Fruit fly (Drosophila melanogaster) whole organism, wandering third instar larva: ENCODE data around the gene Hel89B.

ENCODE experiments used
- Abd-B ChIP-seq: fragments of >200 bp; optimal IDR thresholded peaks from 2 replicates; lab custom pipeline; 2017; ENCODE audit warnings: missing biosample characterization, missing genetic modification characterization
- CG32264 ChIP-seq: fragments of 200-800 bp; sonication (Bioruptor generic); optimal IDR thresholded peaks from 2 replicates; lab custom pipeline; 2016; ENCODE audit warnings: missing biosample characterization, missing genetic modification characterization
- CG9705 ChIP-seq: fragments of 200-800 bp; sonication (Bioruptor generic); optimal IDR thresholded peaks from 2 replicates; lab custom pipeline; 2018; ENCODE audit warnings: missing biosample characterization, mild to moderate bottlenecking, missing genetic modification characterization
- CrebA ChIP-seq: fragments of 200-800 bp; sonication (Bioruptor generic); optimal IDR thresholded peaks from 2 replicates; lab custom pipeline; 2016; ENCODE audit warnings: missing biosample characterization, mild to moderate bottlenecking, missing genetic modification characterization, borderline replicate concordance
- Dfd ChIP-seq: fragments of >200 bp; optimal IDR thresholded peaks from 2 replicates; lab custom pipeline; 2017; ENCODE audit warnings: missing biosample characterization, missing genetic modification characterization
- Dif ChIP-seq: fragments of 200-275, 200-300 bp; sonication (Bioruptor generic); optimal IDR thresholded peaks from 2 replicates; lab custom pipeline; 2018; ENCODE audit warnings: missing biosample characterization, missing genetic modification characterization; ENCODE audit not compliant: partially characterized antibody
- GATAd ChIP-seq: sonication (Bioruptor generic); optimal IDR thresholded peaks from 2 replicates; lab custom pipeline; 2016; ENCODE audit warnings: missing biosample characterization, missing genetic modification characterization
- HLH106 ChIP-seq: fragments of 200-800 bp; optimal IDR thresholded peaks from 3 replicates; lab custom pipeline; 2019; ENCODE audit warnings: missing biosample characterization, mild to moderate bottlenecking, missing genetic modification characterization, moderate library complexity
- Hnf4 ChIP-seq: fragments of 200-800 bp; sonication (Bioruptor generic); optimal IDR thresholded peaks from 2 replicates; lab custom pipeline; 2016; ENCODE audit warnings: missing biosample characterization, mild to moderate bottlenecking, missing genetic modification characterization
- Hr78 ChIP-seq: fragments of >200 bp; optimal IDR thresholded peaks from 2 replicates; lab custom pipeline; 2017; ENCODE audit warnings: missing biosample characterization, missing genetic modification characterization
- Hr83 ChIP-seq: fragments of 200-300 bp; sonication (Bioruptor generic); optimal IDR thresholded peaks from 2 replicates; lab custom pipeline; 2016; ENCODE audit warnings: missing biosample characterization, mild to moderate bottlenecking, missing genetic modification characterization, moderate library complexity; ENCODE audit not compliant: poor library complexity, severe bottlenecking
- Jra ChIP-seq: sonication (Bioruptor generic); optimal IDR thresholded peaks from 2 replicates; lab custom pipeline; 2016; ENCODE audit warnings: missing biosample characterization, missing genetic modification characterization
- Mio ChIP-seq: sonication (Bioruptor generic); optimal IDR thresholded peaks from 2 replicates; lab custom pipeline; 2016; ENCODE audit warnings: missing biosample characterization, missing genetic modification characterization
- Myc ChIP-seq: fragments of >200 bp; optimal IDR thresholded peaks from 2 replicates; lab custom pipeline; 2017
- N ChIP-seq: fragments of >200 bp; optimal IDR thresholded peaks from 2 replicates; lab custom pipeline; 2018; ENCODE audit warnings: missing biosample characterization, missing external identifiers, missing genetic modification characterization
- OdsH ChIP-seq: fragments of 200-800 bp; sonication (Bioruptor generic); optimal IDR thresholded peaks from 2 replicates; lab custom pipeline; 2016; ENCODE audit warnings: missing biosample characterization, mild to moderate bottlenecking, missing genetic modification characterization
- Rel ChIP-seq, 2 experiments: fragments of 200-800 bp; sonication (Bioruptor generic) in 1 of 2; optimal IDR thresholded peaks; 2 replicates in 1 of 2; 3 replicates in 1 of 2; lab custom pipeline; 2016 to 2019; ENCODE audit warnings: mild to moderate bottlenecking in 2 of 2, missing biosample characterization in 2 of 2, missing genetic modification characterization in 2 of 2, moderate library complexity in 1 of 2
- Sp1 ChIP-seq: fragments of 200-800 bp; sonication (Bioruptor generic); optimal IDR thresholded peaks from 3 replicates; lab custom pipeline; 2019; ENCODE audit warnings: missing biosample characterization, mild to moderate bottlenecking, missing genetic modification characterization, moderate library complexity
- Vsx2 ChIP-seq: fragments of 200-300, 225-300 bp; sonication (Bioruptor generic); optimal IDR thresholded peaks from 2 replicates; lab custom pipeline; 2018; ENCODE audit warnings: missing biosample characterization, missing genetic modification characterization; ENCODE audit not compliant: partially characterized antibody
- br ChIP-seq: fragments of 200-800 bp; sonication (Bioruptor generic); optimal IDR thresholded peaks from 2 replicates; lab custom pipeline; 2016; ENCODE audit warnings: missing biosample characterization, missing genetic modification characterization
- brk ChIP-seq: fragments of 200-800 bp; sonication (Bioruptor generic); optimal IDR thresholded peaks from 2 replicates; lab custom pipeline; 2016; ENCODE audit warnings: missing biosample characterization, mild to moderate bottlenecking, missing genetic modification characterization
- dl ChIP-seq, 2 experiments: fragments of 175-275, 200-275 bp in 1 of 2; fragments of 200-275 bp in 1 of 2; sonication (Bioruptor generic); optimal IDR thresholded peaks; lab custom pipeline; 2018; ENCODE audit warnings: mild to moderate bottlenecking in 2 of 2, missing biosample characterization in 2 of 2, missing genetic modification characterization in 2 of 2, moderate library complexity in 2 of 2; ENCODE audit not compliant: partially characterized antibody in 2 of 2, insufficient read depth in 1 of 2
- dmrt93B ChIP-seq: fragments of 200-800 bp; sonication (Bioruptor generic); optimal IDR thresholded peaks from 2 replicates; lab custom pipeline; 2018; ENCODE audit warnings: missing biosample characterization, mild to moderate bottlenecking, missing genetic modification characterization
- dsf ChIP-seq: sonication (Bioruptor generic); optimal IDR thresholded peaks from 2 replicates; lab custom pipeline; 2016; ENCODE audit warnings: missing biosample characterization, missing genetic modification characterization, borderline replicate concordance
- ey ChIP-seq: fragments of 200-800 bp; sonication (Bioruptor generic); optimal IDR thresholded peaks from 2 replicates; lab custom pipeline; 2016; ENCODE audit warnings: missing biosample characterization, missing genetic modification characterization
- foxo ChIP-seq, 2 experiments: fragments of 200-800 bp; sonication (Bioruptor generic); optimal IDR thresholded peaks; 2 replicates in 1 of 2; 3 replicates in 1 of 2; lab custom pipeline; 2016 to 2017; ENCODE audit warnings: missing biosample characterization in 2 of 2, missing genetic modification characterization in 2 of 2
- fru ChIP-seq: fragments of 200-800 bp; sonication (Bioruptor generic); optimal IDR thresholded peaks from 3 replicates; lab custom pipeline; 2016; ENCODE audit warnings: missing biosample characterization, mild to moderate bottlenecking, missing genetic modification characterization
- h ChIP-seq: fragments of 200-800 bp; sonication (Bioruptor generic); optimal IDR thresholded peaks from 3 replicates; lab custom pipeline; 2016; ENCODE audit warnings: missing biosample characterization, mild to moderate bottlenecking, missing genetic modification characterization
- lola ChIP-seq: fragments of >200 bp; optimal IDR thresholded peaks from 2 replicates; lab custom pipeline; 2017; ENCODE audit warnings: missing biosample characterization, missing genetic modification characterization
- psq ChIP-seq: fragments of 200-800 bp; sonication (Bioruptor generic); optimal IDR thresholded peaks from 3 replicates; lab custom pipeline; 2017; ENCODE audit warnings: missing biosample characterization, mild to moderate bottlenecking, missing genetic modification characterization, moderate library complexity
- rgr ChIP-seq: fragments of 200-800 bp; sonication (Bioruptor generic); optimal IDR thresholded peaks from 3 replicates; lab custom pipeline; 2016; ENCODE audit warnings: missing biosample characterization, mild to moderate bottlenecking, missing genetic modification characterization
- sage ChIP-seq: fragments of 200-800 bp; sonication (Bioruptor generic); optimal IDR thresholded peaks from 2 replicates; lab custom pipeline; 2016; ENCODE audit warnings: missing biosample characterization, mild to moderate bottlenecking, missing genetic modification characterization
- sv ChIP-seq: fragments of 200-800 bp; sonication (Bioruptor generic); optimal IDR thresholded peaks from 3 replicates; lab custom pipeline; 2016; ENCODE audit warnings: missing biosample characterization, missing genetic modification characterization
- tai ChIP-seq: sonication (Bioruptor generic); optimal IDR thresholded peaks from 2 replicates; lab custom pipeline; 2016; ENCODE audit warnings: missing biosample characterization, missing genetic modification characterization
- usp ChIP-seq: fragments of >200 bp; optimal IDR thresholded peaks from 2 replicates; lab custom pipeline; 2017; ENCODE audit warnings: missing biosample characterization, missing genetic modification characterization
- woc ChIP-seq: sonication (Bioruptor generic); optimal IDR thresholded peaks from 2 replicates; lab custom pipeline; 2016; ENCODE audit warnings: missing biosample characterization, mild to moderate bottlenecking, missing genetic modification characterization

Gene Hel89B

DNA sequence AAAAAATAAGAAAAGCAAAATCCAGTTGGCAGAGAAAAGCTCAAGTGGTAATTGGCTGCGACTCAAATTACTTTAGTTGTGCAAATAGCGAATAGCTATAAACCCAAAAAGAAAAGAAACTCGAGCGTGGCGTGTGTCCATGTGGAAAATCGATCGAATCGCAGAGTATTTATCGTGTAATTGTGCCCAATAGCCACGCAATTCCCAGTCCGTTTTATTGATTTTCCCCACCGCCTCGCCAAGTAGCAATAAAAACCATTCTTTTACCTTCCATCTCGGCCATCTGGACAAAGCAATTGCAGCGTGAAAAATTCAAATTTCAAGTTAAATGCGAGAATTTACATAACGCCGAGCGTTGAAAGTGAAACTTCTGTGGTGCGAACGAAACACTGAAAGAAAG is 37.6 kb upstream of the Hel89B start:
- no peak for TF ChIP-seq CG9705 (GFP tag; lab: Kevin White, UChicago)
- no peak for TF ChIP-seq woc (GFP tag; lab: Kevin White, UChicago)
- TF ChIP-seq GATAd: no peak
- no peak for TF ChIP-seq Abd-B (GFP tag; lab: Kevin White, UChicago)
- no peak for TF ChIP-seq Dfd (GFP tag; lab: Kevin White, UChicago)
- TF ChIP-seq Dif: no peak
- TF ChIP-seq psq (GFP tag; lab: Kevin White, UChicago): no peak
- no peak for TF ChIP-seq fru (GFP tag; lab: Kevin White, UChicago)
- no peak for TF ChIP-seq rgr (GFP tag; lab: Kevin White, UChicago)
- no peak for TF ChIP-seq dmrt93B (GFP tag; lab: Kevin White, UChicago)
- no peak for TF ChIP-seq sv (GFP tag; lab: Kevin White, UChicago)
- TF ChIP-seq Jra (GFP tag; lab: Kevin White, UChicago): no peak
- no peak for TF ChIP-seq dl (GFP tag; optimal IDR thresholded peaks at IDR 0.05; lab: Kevin White, UChicago; ENCODE audit: insufficient read depth in 1 of 2, partially characterized antibody in 2 of 2)
- no peak for TF ChIP-seq lola (GFP tag; lab: Kevin White, UChicago)
- no peak for TF ChIP-seq CrebA (GFP tag; lab: Kevin White, UChicago)
- no peak for TF ChIP-seq OdsH (GFP tag; lab: Kevin White, UChicago)
- TF ChIP-seq brk (GFP tag; lab: Kevin White, UChicago): no peak
- no peak for TF ChIP-seq N (GFP tag; lab: Kevin White, UChicago)
- TF ChIP-seq Hnf4 (GFP tag; lab: Kevin White, UChicago): no peak
- no peak for TF ChIP-seq Rel (GFP tag; optimal IDR thresholded peaks at IDR 0.05; lab: Kevin White, UChicago)
- no peak for TF ChIP-seq Rel (tag; optimal IDR thresholded peaks at IDR 0.05; lab: Kevin White, UChicago)

DNA sequence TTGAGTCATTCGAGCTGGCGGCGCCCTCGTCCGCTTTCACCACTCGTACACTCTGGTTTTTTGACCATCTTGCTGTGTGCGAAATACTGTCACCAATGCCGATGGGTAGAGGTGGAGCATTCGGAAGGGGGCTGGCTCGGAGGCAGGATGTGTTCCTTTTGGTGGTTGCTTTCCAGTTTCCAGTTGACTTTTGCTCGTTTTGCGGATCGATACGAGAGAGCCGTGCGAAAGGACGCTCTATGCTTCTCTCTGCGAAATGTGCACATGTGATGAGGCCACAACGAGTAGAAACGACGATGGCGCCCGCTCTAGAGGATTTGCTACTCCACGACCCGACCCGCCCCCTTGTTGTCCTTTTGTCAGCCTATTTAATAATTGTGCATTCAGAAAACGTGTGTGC is 35.4 kb upstream of the Hel89B start:
- TF ChIP-seq h (no peak), Hr83 (GFP tag; lab: Kevin White, UChicago) (no peak), foxo (GFP tag; optimal IDR thresholded peaks at IDR 0.05; lab: Kevin White, UChicago) (no peak), dmrt93B (GFP tag; lab: Kevin White, UChicago) (no peak)

DNA sequence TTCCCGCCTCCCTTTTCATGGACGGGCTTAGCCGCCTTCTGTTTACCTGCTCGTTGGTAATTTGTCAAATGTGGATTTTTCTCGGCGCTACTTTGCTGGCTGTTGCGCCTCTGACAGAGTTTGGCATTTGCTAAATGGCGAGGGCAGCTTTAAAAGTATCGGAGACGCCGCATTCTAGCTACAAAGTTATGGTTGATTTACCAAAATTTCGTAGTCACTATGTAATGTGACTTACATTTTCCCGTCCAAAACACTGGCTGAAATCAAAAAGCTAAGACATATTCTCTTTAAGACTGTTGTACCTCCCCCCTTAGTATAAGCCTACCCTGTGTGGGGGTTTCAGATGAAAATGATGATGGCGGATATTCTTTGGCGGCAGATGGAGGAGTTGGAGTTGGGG is 25.5 kb upstream of the Hel89B start:
- no peak for TF ChIP-seq tai (GFP tag; lab: Kevin White, UChicago)
- TF ChIP-seq dsf (GFP tag; lab: Kevin White, UChicago): no peak
- TF ChIP-seq woc (GFP tag; lab: Kevin White, UChicago): no peak
- no peak for TF ChIP-seq Myc (lab: Kevin White, UChicago)
- no peak for TF ChIP-seq usp (GFP tag; lab: Kevin White, UChicago)
- no peak for TF ChIP-seq br (GFP tag; lab: Kevin White, UChicago)
- TF ChIP-seq Hnf4 (GFP tag; lab: Kevin White, UChicago): no peak
- TF ChIP-seq psq (GFP tag; lab: Kevin White, UChicago): no peak
- no peak for TF ChIP-seq CG9705 (GFP tag; lab: Kevin White, UChicago)
- no peak for TF ChIP-seq OdsH (GFP tag; lab: Kevin White, UChicago)
- no peak for TF ChIP-seq Hr83 (GFP tag; lab: Kevin White, UChicago)
- TF ChIP-seq lola (GFP tag; lab: Kevin White, UChicago): no peak
- TF ChIP-seq N (GFP tag; lab: Kevin White, UChicago): no peak
- no peak for TF ChIP-seq HLH106 (tag; lab: Kevin White, UChicago)
- TF ChIP-seq foxo (GFP tag; optimal IDR thresholded peaks at IDR 0.05; lab: Kevin White, UChicago): no peak
- TF ChIP-seq Dif: no peak
- no peak for TF ChIP-seq Dfd (GFP tag; lab: Kevin White, UChicago)
- TF ChIP-seq Vsx2 (GFP tag; lab: Kevin White, UChicago): no peak
- TF ChIP-seq, all 38 proteins: peak for 0

DNA sequence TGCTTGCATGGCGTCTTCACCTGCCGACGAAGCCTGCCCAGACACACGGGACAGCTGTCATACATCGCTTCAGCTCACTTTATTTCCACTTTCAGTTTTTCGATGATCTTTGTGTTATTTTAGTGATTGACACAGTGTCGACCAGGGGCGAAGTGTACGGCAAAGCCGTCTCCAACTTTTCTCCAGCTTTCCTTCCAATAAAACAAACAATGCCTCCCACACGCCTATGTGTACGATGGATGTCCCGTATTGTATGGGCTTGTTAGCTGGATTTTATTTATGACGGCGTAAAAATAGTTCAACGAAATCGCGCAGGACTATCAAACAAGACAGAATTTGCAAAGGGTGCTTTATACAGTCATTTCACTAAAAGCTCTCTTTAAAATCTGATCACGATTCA is 22.3 kb upstream of the Hel89B start, which contains the start of the genes CG31088 and CG46383:
TSS of gene CG31088 (minus strand) at position 101 of the 400 bp plus-strand sequence.
TSS of gene CG46383 (minus strand) at position 101 of the 400 bp plus-strand sequence.
- TF ChIP-seq Abd-B (GFP tag; lab: Kevin White, UChicago): no peak
- TF ChIP-seq rgr (GFP tag; lab: Kevin White, UChicago): no peak
- TF ChIP-seq CG9705 (GFP tag; lab: Kevin White, UChicago): no peak
- no peak for TF ChIP-seq brk (GFP tag; lab: Kevin White, UChicago)
- TF ChIP-seq sage (GFP tag; lab: Kevin White, UChicago): no peak
- no peak for TF ChIP-seq CrebA (GFP tag; lab: Kevin White, UChicago)
- TF ChIP-seq Mio (GFP tag; lab: Kevin White, UChicago): no peak
- TF ChIP-seq Hnf4 (GFP tag; lab: Kevin White, UChicago): no peak
- no peak for TF ChIP-seq N (GFP tag; lab: Kevin White, UChicago)
- no peak for TF ChIP-seq GATAd
- TF ChIP-seq ey (GFP tag; lab: Kevin White, UChicago): no peak
- TF ChIP-seq lola (GFP tag; lab: Kevin White, UChicago): no peak
- no peak for TF ChIP-seq foxo (GFP tag; optimal IDR thresholded peaks at IDR 0.05; lab: Kevin White, UChicago)
- TF ChIP-seq sv (GFP tag; lab: Kevin White, UChicago): no peak
- TF ChIP-seq Hr78 (GFP tag; lab: Kevin White, UChicago): no peak
- TF ChIP-seq CG32264 (GFP tag; lab: Kevin White, UChicago): no peak
- TF ChIP-seq Myc (lab: Kevin White, UChicago): no peak
- TF ChIP-seq Sp1: no peak
- no peak for TF ChIP-seq dl (GFP tag; optimal IDR thresholded peaks at IDR 0.05; lab: Kevin White, UChicago; ENCODE audit: insufficient read depth in 1 of 2, partially characterized antibody in 2 of 2)
- TF ChIP-seq dsf (GFP tag; lab: Kevin White, UChicago): no peak
- TF ChIP-seq, all 38 proteins: peak for 0
